Fruit fly (Drosophila melanogaster) whole organism, embryonic: ENCODE results near the gene CG5188.

Experiments
- Awh ChIP-seq: fragments of 200-800 bp; sonication (Bioruptor generic); IDR thresholded peaks from 2 replicates; pipeline ENCODE4, ENCODE4 v1.3.6; 2022; ENCODE audit warnings: missing biosample characterization, missing genetic modification characterization
- B-H1 ChIP-seq: fragments of 200-800 bp; sonication (Bioruptor generic); IDR thresholded peaks from 3 replicates; pipeline ENCODE4 v1.3.6; 2022; ENCODE audit warnings: missing biosample characterization, missing genetic modification characterization
- CG10147 ChIP-seq: fragments of 200-800 bp; sonication (Bioruptor generic); optimal IDR thresholded peaks from 2 replicates; lab custom pipeline; 2019; ENCODE audit warnings: missing biosample characterization, mild to moderate bottlenecking, missing genetic modification characterization, moderate library complexity
- CG10267 ChIP-seq: fragments of 200-800 bp; sonication (Bioruptor generic); optimal IDR thresholded peaks from 2 replicates; lab custom pipeline; 2018; ENCODE audit warnings: missing biosample characterization, mild to moderate bottlenecking, missing genetic modification characterization, moderate library complexity
- CG11398 ChIP-seq: fragments of 200-800 bp; sonication (Bioruptor generic); optimal IDR thresholded peaks from 2 replicates; lab custom pipeline; 2016; ENCODE audit warnings: missing biosample characterization, missing genetic modification characterization
- CG12299 ChIP-seq: fragments of 200-800 bp; sonication (Bioruptor generic); optimal IDR thresholded peaks from 2 replicates; lab custom pipeline; 2018; ENCODE audit warnings: missing biosample characterization, mild to moderate bottlenecking, missing genetic modification characterization
- CG14050 ChIP-seq: fragments of 200-800 bp; sonication (Bioruptor generic); IDR thresholded peaks from 3 replicates; pipeline ENCODE4 v1.3.6; 2022; ENCODE audit warnings: missing biosample characterization, missing genetic modification characterization
- CG14441 ChIP-seq: fragments of 200-800 bp; sonication (Bioruptor generic); IDR thresholded peaks from 2 replicates; pipeline ENCODE4 v1.3.6; 2022; ENCODE audit warnings: missing biosample characterization, missing genetic modification characterization
- CG15269 ChIP-seq: fragments of 200-800 bp; sonication (Bioruptor generic); optimal IDR thresholded peaks from 2 replicates; lab custom pipeline; 2018; ENCODE audit warnings: missing biosample characterization, mild to moderate bottlenecking, missing genetic modification characterization, moderate library complexity
- CG1647 ChIP-seq: fragments of 200-800 bp; sonication (Bioruptor generic); optimal IDR thresholded peaks from 3 replicates; lab custom pipeline; 2016; ENCODE audit warnings: missing biosample characterization, missing genetic modification characterization
- CG16779 ChIP-seq: fragments of 200-800 bp; sonication (Bioruptor generic); IDR thresholded peaks from 2 replicates; pipeline ENCODE4 v1.3.6; 2022; ENCODE audit warnings: missing biosample characterization, missing genetic modification characterization
- CG16815 ChIP-seq: fragments of 200-800 bp; sonication (Bioruptor generic); optimal IDR thresholded peaks from 3 replicates; lab custom pipeline; 2017; ENCODE audit warnings: missing biosample characterization, mild to moderate bottlenecking, missing genetic modification characterization
- CG18011 ChIP-seq: fragments of 200-800 bp; sonication (Bioruptor generic); optimal IDR thresholded peaks from 2 replicates; lab custom pipeline; 2017; ENCODE audit warnings: missing biosample characterization, missing genetic modification characterization, mild to moderate bottlenecking, moderate library complexity, missing genotype
- CG18619 ChIP-seq: fragments of 200-800 bp; sonication (Bioruptor generic); optimal IDR thresholded peaks from 3 replicates; lab custom pipeline; 2017; ENCODE audit warnings: missing biosample characterization, mild to moderate bottlenecking, missing genetic modification characterization
- CG2889 ChIP-seq: fragments of 200-800 bp; sonication (Bioruptor generic); IDR thresholded peaks from 3 replicates; pipeline ENCODE4 v1.3.6; 2022; ENCODE audit warnings: missing biosample characterization, missing genetic modification characterization
- CG3995 ChIP-seq: fragments of 200-800 bp; sonication (Bioruptor generic); optimal IDR thresholded peaks from 3 replicates; lab custom pipeline; 2016; ENCODE audit warnings: missing biosample characterization, missing genetic modification characterization
- CG4854 ChIP-seq: fragments of 200-800 bp; sonication (Bioruptor generic); optimal IDR thresholded peaks from 2 replicates; lab custom pipeline; 2016; ENCODE audit warnings: missing biosample characterization, missing genetic modification characterization, inconsistent platforms
- CG6765 ChIP-seq: fragments of 200-800 bp; sonication (Bioruptor generic); optimal IDR thresholded peaks from 3 replicates; lab custom pipeline; 2017; ENCODE audit warnings: missing biosample characterization, mild to moderate bottlenecking, missing genetic modification characterization
- CG7745 ChIP-seq: fragments of 200-800 bp; sonication (Bioruptor generic); optimal IDR thresholded peaks from 2 replicates; lab custom pipeline; 2018; ENCODE audit warnings: missing biosample characterization, mild to moderate bottlenecking, missing genetic modification characterization, moderate library complexity
- CG7963 ChIP-seq: fragments of 200-800 bp; sonication (Bioruptor generic); IDR thresholded peaks from 3 replicates; pipeline ENCODE4 v1.3.6; 2022; ENCODE audit warnings: missing biosample characterization, missing genetic modification characterization; ENCODE audit not compliant: partially characterized antibody
- CG8089 ChIP-seq: fragments of 200-800 bp; sonication (Bioruptor generic); optimal IDR thresholded peaks from 3 replicates; lab custom pipeline; 2016; ENCODE audit warnings: missing biosample characterization, missing genetic modification characterization
- CG9437 ChIP-seq: fragments of 200-800 bp; sonication (Bioruptor generic); optimal IDR thresholded peaks from 2 replicates; lab custom pipeline; 2018; ENCODE audit warnings: missing biosample characterization, mild to moderate bottlenecking, missing genetic modification characterization
- Dref ChIP-seq: fragments of 200-800 bp; sonication (Bioruptor generic); IDR thresholded peaks from 2 replicates; pipeline ENCODE4 v1.3.6; 2022; ENCODE audit warnings: missing biosample characterization, missing genetic modification characterization
- Ets65A ChIP-seq: fragments of 200-800 bp; sonication (Bioruptor generic); peaks from one replicate; lab custom pipeline; 2016; ENCODE audit warnings: missing biosample characterization, missing genetic modification characterization
- Gsc ChIP-seq: fragments of 200-800 bp; sonication (Bioruptor generic); IDR thresholded peaks from 2 replicates; pipeline ENCODE4 v1.3.6; 2022; ENCODE audit warnings: missing biosample characterization, missing genetic modification characterization
- Lhr ChIP-seq: fragments of 200-800 bp; sonication (Bioruptor generic); optimal IDR thresholded peaks from 3 replicates; lab custom pipeline; 2017; ENCODE audit warnings: mild to moderate bottlenecking, missing biosample characterization, missing genetic modification reagents, missing genetic modification characterization
- NC2β ChIP-seq: fragments of 200-800 bp; sonication (Bioruptor generic); optimal IDR thresholded peaks from 2 replicates; lab custom pipeline; 2016; ENCODE audit warnings: missing biosample characterization, missing genetic modification characterization
- Rx ChIP-seq: fragments of 200-800 bp; sonication (Bioruptor generic); IDR thresholded peaks from 2 replicates; pipeline ENCODE4 v1.3.6; 2022; ENCODE audit warnings: missing biosample characterization, missing genetic modification characterization
- Sox100B ChIP-seq: fragments of 200-800 bp; sonication (Bioruptor generic); optimal IDR thresholded peaks from 3 replicates; lab custom pipeline; 2018; ENCODE audit warnings: missing biosample characterization, mild to moderate bottlenecking, missing genetic modification characterization
- YL-1 ChIP-seq: fragments of 200-800 bp; sonication (Bioruptor generic); optimal IDR thresholded peaks from 3 replicates; lab custom pipeline; 2017; ENCODE audit warnings: missing biosample characterization, mild to moderate bottlenecking, missing genetic modification characterization
- ac ChIP-seq: fragments of 200-800 bp; sonication (Bioruptor generic); optimal IDR thresholded peaks from 3 replicates; lab custom pipeline; 2017; ENCODE audit warnings: missing biosample characterization, mild to moderate bottlenecking, missing genetic modification characterization
- ato ChIP-seq: fragments of 200-800 bp; sonication (Bioruptor generic); IDR thresholded peaks from 2 replicates; pipeline ENCODE4 v1.3.6; 2022; ENCODE audit warnings: missing biosample characterization, missing genetic modification characterization; ENCODE audit not compliant: partially characterized antibody
- bigmax ChIP-seq: fragments of 200-800 bp; sonication (Bioruptor generic); optimal IDR thresholded peaks from 2 replicates; lab custom pipeline; 2018; ENCODE audit warnings: missing biosample characterization, mild to moderate bottlenecking, missing genetic modification characterization
- bowl ChIP-seq: fragments of 200-800 bp; sonication (Bioruptor generic); IDR thresholded peaks from 2 replicates; pipeline ENCODE4 v1.3.6; 2022; ENCODE audit warnings: missing biosample characterization, missing genetic modification characterization
- bsh ChIP-seq, 2 experiments: fragments of 200-800 bp; sonication (Bioruptor generic); optimal IDR thresholded peaks; 2 replicates each; lab custom pipeline; 2017 to 2018; ENCODE audit warnings: mild to moderate bottlenecking in 2 of 2, missing biosample characterization in 2 of 2, missing genetic modification characterization in 2 of 2, moderate library complexity in 1 of 2
- btn ChIP-seq: fragments of 200-800 bp; sonication (Bioruptor generic); optimal IDR thresholded peaks from 2 replicates; lab custom pipeline; 2016; ENCODE audit warnings: missing biosample characterization, missing genetic modification characterization
- cas ChIP-seq: fragments of 200-800 bp; sonication (Bioruptor generic); IDR thresholded peaks from 2 replicates; pipeline ENCODE4 v1.3.6; 2022; ENCODE audit warnings: missing biosample characterization, missing genetic modification characterization
- caup ChIP-seq: fragments of 200-800 bp; sonication (Bioruptor generic); optimal IDR thresholded peaks from 3 replicates; lab custom pipeline; 2017; ENCODE audit warnings: missing biosample characterization, mild to moderate bottlenecking, missing genetic modification characterization, moderate library complexity; ENCODE audit not compliant: severe bottlenecking
- chm ChIP-seq: fragments of 200-800 bp; sonication (Bioruptor generic); IDR thresholded peaks from 2 replicates; pipeline ENCODE4 v1.3.6; 2022; ENCODE audit warnings: missing biosample characterization, missing genetic modification characterization
- crp ChIP-seq, 2 experiments: fragments of 200-800 bp; sonication (Bioruptor generic); optimal IDR thresholded peaks; 2 replicates in 1 of 2; 3 replicates in 1 of 2; lab custom pipeline; 2017; ENCODE audit warnings: missing biosample characterization in 2 of 2, missing genetic modification characterization in 2 of 2, mild to moderate bottlenecking in 1 of 2, moderate library complexity in 1 of 2
- dm ChIP-seq: fragments of 200-800 bp; sonication (Bioruptor generic); optimal IDR thresholded peaks from 3 replicates; lab custom pipeline; 2016; ENCODE audit warnings: missing biosample characterization, missing genetic modification characterization
- dmrt99B ChIP-seq: fragments of 200-800 bp; sonication (Bioruptor generic); optimal IDR thresholded peaks from 2 replicates; lab custom pipeline; 2018; ENCODE audit warnings: missing biosample characterization, mild to moderate bottlenecking, missing genetic modification characterization, moderate library complexity
- gcm2 ChIP-seq: fragments of 200-800 bp; sonication (Bioruptor generic); optimal IDR thresholded peaks from 2 replicates; lab custom pipeline; 2016; ENCODE audit warnings: missing biosample characterization, missing genetic modification characterization
- jigr1 ChIP-seq: fragments of 200-800 bp; sonication (Bioruptor generic); IDR thresholded peaks from 3 replicates; pipeline ENCODE4 v1.3.6; 2022; ENCODE audit warnings: missing biosample characterization, missing genetic modification characterization
- lilli ChIP-seq: fragments of 200-800 bp; sonication (Bioruptor generic); optimal IDR thresholded peaks from 3 replicates; lab custom pipeline; 2016; ENCODE audit warnings: missing biosample characterization, missing genetic modification characterization
- mirr ChIP-seq: fragments of 200-800 bp; sonication (Bioruptor generic); optimal IDR thresholded peaks from 3 replicates; lab custom pipeline; 2018; ENCODE audit warnings: missing biosample characterization, mild to moderate bottlenecking, missing genetic modification characterization
- oc ChIP-seq: fragments of 200-800 bp; sonication (Bioruptor generic); optimal IDR thresholded peaks from 2 replicates; lab custom pipeline; 2018; ENCODE audit warnings: missing biosample characterization, mild to moderate bottlenecking, missing genetic modification characterization, moderate library complexity
- onecut ChIP-seq: fragments of 200-800 bp; sonication (Bioruptor generic); IDR thresholded peaks from 2 replicates; pipeline ENCODE4 v1.3.6; 2022; ENCODE audit warnings: missing biosample characterization, missing genetic modification characterization
- prd ChIP-seq, 3 experiments: fragments of >200 bp in 2 of 3; fragments of 200-800 bp in 1 of 3; sonication (Bioruptor generic) in 1 of 3; optimal IDR thresholded peaks in 2 of 3; IDR thresholded peaks in 1 of 3; 2 replicates in 2 of 3; 3 replicates in 1 of 3; pipeline versions ENCODE4 v1.3.6 to Lab custom; 2017 to 2022; ENCODE audit warnings: missing biosample characterization in 1 of 3, missing genetic modification characterization in 1 of 3
- pum ChIP-seq: fragments of 200-800 bp; sonication (Bioruptor generic); optimal IDR thresholded peaks from 2 replicates; lab custom pipeline; 2016; ENCODE audit warnings: missing biosample characterization, missing genetic modification characterization
- slou ChIP-seq: fragments of 200-800 bp; sonication (Bioruptor generic); optimal IDR thresholded peaks from 3 replicates; lab custom pipeline; 2016; ENCODE audit warnings: missing biosample characterization, missing genetic modification characterization

Gene CG5188

DNA sequence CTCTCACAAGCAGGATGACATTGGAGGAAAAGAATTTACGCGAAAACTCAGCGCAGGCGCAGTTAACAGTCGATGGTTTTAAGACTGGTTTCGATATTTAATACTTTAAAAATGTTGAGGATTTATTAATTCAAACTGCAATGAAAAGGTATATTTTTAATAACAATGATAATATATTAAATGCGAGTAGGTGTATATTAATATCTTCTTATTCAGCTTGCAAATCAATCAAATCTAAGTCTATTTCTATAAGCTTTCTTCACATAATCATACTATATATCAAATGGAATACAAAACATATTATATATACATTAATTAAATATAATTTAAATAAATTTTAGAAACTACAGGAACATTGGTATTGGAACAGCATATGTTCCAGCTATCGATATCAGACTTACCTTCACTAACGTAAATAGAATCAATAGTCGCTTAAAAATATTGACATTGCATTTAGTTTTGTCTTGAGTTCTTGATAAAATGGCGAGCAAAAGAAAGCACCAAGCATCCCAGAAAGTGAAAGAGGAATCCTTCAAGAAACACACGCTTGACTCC is 7.1 kb downstream of the CG5188 start, which contains the start of the genes TBC1D16 and holn1 (continued):
- TF ChIP-seq CG2889 (GFP tag; lab: Robert Waterston, UW) (no peak), dmrt99B (no peak), CG6765 (GFP tag; lab: Kevin White, UChicago) (no peak), Ets65A (GFP tag; lab: Kevin White, UChicago) (no peak), prd (optimal IDR thresholded peaks at IDR 0.05; lab: Kevin White, UChicago) (no peak), prd (GFP tag; IDR thresholded peaks at IDR 0.05; lab: Robert Waterston, UW) (no peak), CG10147 (GFP tag; lab: Kevin White, UChicago) (no peak), CG18011 (GFP tag; lab: Kevin White, UChicago) (no peak), CG7745 (tag; lab: Kevin White, UChicago) (no peak), CG11398 (GFP tag; lab: Kevin White, UChicago) (no peak), gcm2 (no peak), CG12299 (no peak), bsh (GFP tag; optimal IDR thresholded peaks at IDR 0.05; lab: Kevin White, UChicago) (no peak), CG10267 (tag; lab: Kevin White, UChicago) (peak; percentile 1), Dref (GFP tag; lab: Robert Waterston, UW) (peak; percentile 54), Rx (GFP tag; lab: Robert Waterston, UW) (no peak), cas (GFP tag; lab: Robert Waterston, UW) (no peak), CG16779 (GFP tag; lab: Robert Waterston, UW) (no peak), CG14050 (no peak), ac (no peak), Sox100B (GFP tag; lab: Kevin White, UChicago) (peak; percentile 31), CG7963 (GFP tag; lab: Robert Waterston, UW) (no peak), CG3995 (GFP tag; lab: Kevin White, UChicago) (no peak), CG14441 (no peak), Awh (no peak), caup (GFP tag; lab: Kevin White, UChicago) (no peak), CG8089 (no peak), jigr1 (GFP tag; lab: Robert Waterston, UW) (no peak), chm (GFP tag; lab: Robert Waterston, UW) (no peak), onecut (peak; percentile 73), mirr (GFP tag; lab: Kevin White, UChicago) (no peak), CG15269 (tag; lab: Kevin White, UChicago) (no peak), Gsc (GFP tag; lab: Robert Waterston, UW) (no peak), NC2β (GFP tag; lab: Kevin White, UChicago) (no peak), Lhr (GFP tag; lab: Kevin White, UChicago) (no peak), oc (tag; lab: Kevin White, UChicago) (no peak), CG1647 (GFP tag; lab: Kevin White, UChicago) (no peak), bowl (GFP tag; lab: Robert Waterston, UW) (no peak), CG4854 (GFP tag; lab: Kevin White, UChicago) (no peak), pum (GFP tag; lab: Kevin White, UChicago) (no peak), dm (GFP tag; lab: Kevin White, UChicago) (no peak), CG9437 (GFP tag; lab: Kevin White, UChicago) (no peak), YL-1 (GFP tag; lab: Kevin White, UChicago) (no peak), bigmax (no peak), slou (GFP tag; lab: Kevin White, UChicago) (no peak), btn (GFP tag; lab: Kevin White, UChicago) (no peak), CG16815 (no peak), ato (GFP tag; lab: Robert Waterston, UW) (no peak), lilli (no peak), crp (GFP tag; optimal IDR thresholded peaks at IDR 0.05; lab: Kevin White, UChicago) (peak in 1 of 2 experiments; percentile 20), CG18619 (GFP tag; lab: Kevin White, UChicago) (no peak), B-H1 (GFP tag; lab: Robert Waterston, UW) (no peak)
